Fruit fly (Drosophila melanogaster): ENCODE results near the gene CG4186.

CG4186 gene

DNA sequence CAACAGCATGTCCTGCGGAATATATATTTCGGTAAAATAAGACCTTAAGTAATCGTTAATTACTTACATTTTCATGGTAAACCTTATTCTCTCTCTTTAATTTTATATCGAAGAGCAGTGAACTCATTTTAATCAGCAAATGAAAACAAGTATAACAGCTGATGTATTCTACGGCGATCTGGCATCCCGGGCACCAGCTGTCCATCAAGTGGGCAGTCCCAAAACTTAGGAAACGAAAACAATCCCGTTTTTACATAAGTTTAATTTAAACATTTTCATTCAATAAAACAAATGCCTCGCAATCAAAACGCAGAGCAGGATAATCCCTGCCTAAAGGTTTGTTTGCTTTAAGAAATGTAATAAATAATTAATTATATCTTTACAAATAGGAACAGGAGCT is at the start of gene CG4186, which contains the start of gene CG4074 (continued):
- TF ChIP-seq CG18011 (GFP tag; optimal IDR thresholded peaks at IDR 0.05) (no peak), cas (GFP tag; IDR thresholded peaks at IDR 0.05) (no peak), fu2 (GFP tag; optimal IDR thresholded peaks at IDR 0.05) (no peak), ase (GFP tag; IDR thresholded peaks at IDR 0.05) (no peak), dysf (GFP tag; IDR thresholded peaks at IDR 0.05) (no peak), CG17328 (GFP tag; IDR thresholded peaks at IDR 0.05) (no peak), da (GFP tag; optimal IDR thresholded peaks at IDR 0.05) (no peak), CG6689 (GFP tag; IDR thresholded peaks at IDR 0.05) (no peak), CG7786 (GFP tag; optimal IDR thresholded peaks at IDR 0.05) (no peak), Ssrp (tag; optimal IDR thresholded peaks at IDR 0.05) (no peak), CkIIα-i1 (GFP tag; IDR thresholded peaks at IDR 0.05) (no peak), CG31441 (GFP tag; IDR thresholded peaks at IDR 0.05) (no peak), cwo (GFP tag; optimal IDR thresholded peaks at IDR 0.05) (no peak), zf30C (GFP tag; optimal IDR thresholded peaks at IDR 0.05) (no peak), stc (GFP tag; IDR thresholded peaks at IDR 0.05) (no peak), gsb-n (tag; optimal IDR thresholded peaks at IDR 0.05) (no peak), CG13894 (tag; optimal IDR thresholded peaks at IDR 0.05) (no peak), CG12155 (GFP tag; optimal IDR thresholded peaks at IDR 0.05) (no peak), CG2889 (GFP tag; IDR thresholded peaks at IDR 0.05) (no peak), CG31388 (GFP tag; optimal IDR thresholded peaks at IDR 0.05) (no peak), sim (GFP tag; IDR thresholded peaks at IDR 0.05) (no peak), CG10543 (GFP tag; optimal IDR thresholded peaks at IDR 0.05) (no peak), CG2678 (tag; optimal IDR thresholded peaks at IDR 0.05) (no peak), CG6654 (GFP tag; optimal IDR thresholded peaks at IDR 0.05) (no peak), CG13123 (GFP tag; optimal IDR thresholded peaks at IDR 0.05) (no peak), NFAT (GFP tag; IDR thresholded peaks at IDR 0.05) (no peak), esg (GFP tag; conservative IDR thresholded peaks at IDR 0.05) (no peak), CG17802 (tag; optimal IDR thresholded peaks at IDR 0.05) (no peak), CG13624 (GFP tag; optimal IDR thresholded peaks at IDR 0.05) (no peak), tna (GFP tag; IDR thresholded peaks at IDR 0.05; ENCODE audit: partially characterized antibody) (no peak), CG17385 (GFP tag; optimal IDR thresholded peaks at IDR 0.05) (no peak), bcd (GFP tag; optimal IDR thresholded peaks at IDR 0.05) (no peak), Nf-YB (GFP tag; optimal IDR thresholded peaks at IDR 0.05) (peak; percentile 52), Sox100B (GFP tag; optimal IDR thresholded peaks at IDR 0.05) (no peak), dmrt99B (tag; optimal IDR thresholded peaks at IDR 0.05) (no peak), CG16813 (GFP tag; IDR thresholded peaks at IDR 0.05; ENCODE audit: partially characterized antibody) (no peak), Elba2 (GFP tag; optimal IDR thresholded peaks at IDR 0.05) (no peak), Ravus (GFP tag; IDR thresholded peaks at IDR 0.05) (no peak), Bdp1 (GFP tag; optimal IDR thresholded peaks at IDR 0.05) (no peak), crp (GFP tag; optimal IDR thresholded peaks at IDR 0.05) (peak; percentile 94 to 99), gro (GFP tag; optimal IDR thresholded peaks at IDR 0.05) (peak; percentile 22), toy (GFP tag; IDR thresholded peaks at IDR 0.05) (no peak), CG17612 (GFP tag; IDR thresholded peaks at IDR 0.05) (no peak), CG9609 (GFP tag; optimal IDR thresholded peaks at IDR 0.05) (no peak), tx (GFP tag; optimal IDR thresholded peaks at IDR 0.05) (no peak), emc (GFP tag; optimal IDR thresholded peaks at IDR 0.05) (no peak), zen (tag; optimal IDR thresholded peaks at IDR 0.05) (peak; percentile 17), abd-A (tag; optimal IDR thresholded peaks at IDR 0.05) (no peak), CG2875 (GFP tag; optimal IDR thresholded peaks at IDR 0.05) (no peak), lilli (GFP tag; optimal IDR thresholded peaks at IDR 0.05) (no peak), CG10959 (GFP tag; IDR thresholded peaks at IDR 0.05) (no peak), Spps (tag; optimal IDR thresholded peaks at IDR 0.05) (no peak), tgo (GFP tag; IDR thresholded peaks at IDR 0.05) (no peak)
